Worm (Caenorhabditis elegans) whole organism, young adult: ENCODE measurements around the gene T28A8.6.

Experiments used
- C06A6.2 ChIP-seq: fragments of 200-800 bp; sonication (Bioruptor generic); conservative IDR thresholded peaks from 2 replicates; pipeline ENCODE4 v1.3.6; 2022; ENCODE audit warnings: missing genetic modification characterization, missing compliant biosample characterization
- F37B4.10 ChIP-seq: fragments of 200-800 bp; sonication (Bioruptor generic); IDR thresholded peaks from 2 replicates; pipeline ENCODE4 v1.3.6; 2022; ENCODE audit warnings: missing genetic modification characterization, missing compliant biosample characterization
- F55B11.4 ChIP-seq: sonication (generic microtip); optimal IDR thresholded peaks from 2 replicates; lab custom pipeline; 2016; ENCODE audit warnings: missing compliant biosample characterization, missing genetic modification characterization, borderline replicate concordance; ENCODE audit not compliant: insufficient read depth
- K12H6.12 ChIP-seq: fragments of 200-800 bp; sonication (Bioruptor generic); optimal IDR thresholded peaks from 2 replicates; lab custom pipeline; 2018; ENCODE audit warnings: mild to moderate bottlenecking, missing genetic modification characterization, missing compliant biosample characterization
- Y53G8AR.9 ChIP-seq: fragments of 200-800 bp; sonication (Bioruptor generic); conservative IDR thresholded peaks from 2 replicates; pipeline ENCODE4 v1.3.6; 2022; ENCODE audit warnings: missing genetic modification reagents, missing genetic modification characterization, missing compliant biosample characterization
- ZK185.1 ChIP-seq: sonication (generic microtip); optimal IDR thresholded peaks from 2 replicates; lab custom pipeline; 2016; ENCODE audit warnings: mild to moderate bottlenecking, missing genetic modification characterization, missing compliant biosample characterization; ENCODE audit not compliant: poor library complexity, severe bottlenecking
- akir-1 ChIP-seq: fragments of 200-800 bp; sonication (Bioruptor generic); optimal IDR thresholded peaks from 2 replicates; lab custom pipeline; 2018; ENCODE audit warnings: mild to moderate bottlenecking, missing genetic modification characterization, moderate library complexity, missing compliant biosample characterization
- attf-6 ChIP-seq: fragments of 200-800 bp; sonication (Bioruptor generic); IDR thresholded peaks from 2 replicates; pipeline ENCODE4 v1.3.6; 2022; ENCODE audit warnings: missing genetic modification reagents, missing genetic modification characterization, missing compliant biosample characterization
- cebp-1 ChIP-seq, 2 experiments: fragments of 200-800 bp in 1 of 2; sonication (Bioruptor generic) in 1 of 2; sonication (generic microtip) in 1 of 2; IDR thresholded peaks in 1 of 2; optimal IDR thresholded peaks in 1 of 2; 2 replicates each; pipeline versions ENCODE4 v1.3.6 to Lab custom; 2017 to 2022; ENCODE audit warnings: missing compliant biosample characterization in 2 of 2, missing genetic modification characterization in 2 of 2, mild to moderate bottlenecking in 1 of 2, missing genetic modification reagents in 1 of 2, moderate library complexity in 1 of 2
- ceh-79 ChIP-seq: sonication (generic microtip); optimal IDR thresholded peaks from 2 replicates; lab custom pipeline; 2017; ENCODE audit warnings: mild to moderate bottlenecking, missing genetic modification characterization, missing compliant biosample characterization
- ceh-91 ChIP-seq: fragments of 200-800 bp; sonication (Bioruptor generic); IDR thresholded peaks from 2 replicates; pipeline ENCODE4 v1.3.6; 2022; ENCODE audit warnings: missing genetic modification reagents, missing genetic modification characterization, missing compliant biosample characterization
- chd-7 ChIP-seq: sonication (generic microtip); optimal IDR thresholded peaks from 2 replicates; lab custom pipeline; 2016; ENCODE audit warnings: mild to moderate bottlenecking, missing genetic modification characterization, moderate library complexity, missing compliant biosample characterization
- die-1 ChIP-seq: sonication (generic microtip); optimal IDR thresholded peaks from 2 replicates; lab custom pipeline; 2016; ENCODE audit warnings: missing genotype, mild to moderate bottlenecking, missing genetic modification characterization, missing compliant biosample characterization
- dox-1 ChIP-seq: fragments of 200-800 bp; sonication (Bioruptor generic); IDR thresholded peaks from 2 replicates; pipeline ENCODE4 v1.3.6; 2022; ENCODE audit warnings: missing genetic modification reagents, missing genetic modification characterization, missing compliant biosample characterization
- ekl-4 ChIP-seq: fragments of 200-800 bp; sonication (Bioruptor generic); IDR thresholded peaks from 2 replicates; pipeline ENCODE4 v1.3.6; 2022; ENCODE audit warnings: missing genetic modification reagents, missing genetic modification characterization, missing compliant biosample characterization
- gei-17 ChIP-seq: fragments of 200-800 bp; sonication (Bioruptor generic); optimal IDR thresholded peaks from 2 replicates; lab custom pipeline; 2018; ENCODE audit warnings: mild to moderate bottlenecking, missing genetic modification characterization, missing compliant biosample characterization
- him-1 ChIP-seq: sonication (generic microtip); optimal IDR thresholded peaks from 2 replicates; lab custom pipeline; 2016; ENCODE audit warnings: missing genotype, missing genetic modification reagents, missing genetic modification characterization, missing compliant biosample characterization
- hmg-1.2 ChIP-seq: fragments of 200-800 bp; sonication (Bioruptor generic); IDR thresholded peaks from 2 replicates; pipeline ENCODE4 v1.3.6; 2022; ENCODE audit warnings: missing genetic modification reagents, missing genetic modification characterization, missing compliant biosample characterization
- hsf-1 ChIP-seq: fragments of 200-800 bp; sonication (Bioruptor generic); IDR thresholded peaks from 2 replicates; pipeline ENCODE4 v1.3.6; 2022; ENCODE audit warnings: missing genetic modification reagents, missing genetic modification characterization, missing compliant biosample characterization
- let-526 ChIP-seq: fragments of 200-800 bp; sonication (Bioruptor generic); IDR thresholded peaks from 2 replicates; pipeline ENCODE4 v1.3.6; 2022; ENCODE audit warnings: missing genetic modification reagents, missing genetic modification characterization, missing compliant biosample characterization
- let-607 ChIP-seq, 2 experiments: fragments of 200-800 bp in 1 of 2; sonication (Bioruptor generic) in 1 of 2; sonication (generic microtip) in 1 of 2; optimal IDR thresholded peaks; 2 replicates each; lab custom pipeline; 2016 to 2018; ENCODE audit warnings: mild to moderate bottlenecking in 2 of 2, missing compliant biosample characterization in 2 of 2, missing genetic modification characterization in 2 of 2, moderate library complexity in 2 of 2, missing genotype in 1 of 2
- lin-35 ChIP-seq, 3 experiments: fragments of 150-350 bp in 2 of 3; sonication (generic microtip) in 1 of 3; optimal IDR thresholded peaks; 2 replicates each; lab custom pipeline; 2014 to 2018; ENCODE audit warnings: missing biosample characterization in 3 of 3, missing genetic modification characterization in 3 of 3, missing genetic modification reagents in 3 of 3
- lir-1 ChIP-seq: fragments of 200-800 bp; sonication (Bioruptor generic); conservative IDR thresholded peaks from 2 replicates; pipeline ENCODE4 v1.3.6; 2022; ENCODE audit warnings: missing genetic modification reagents, missing genetic modification characterization, missing compliant biosample characterization
- madf-6 ChIP-seq: fragments of 200-800 bp; sonication (Bioruptor generic); IDR thresholded peaks from 2 replicates; pipeline ENCODE4 v1.3.6; 2022; ENCODE audit warnings: missing genetic modification reagents, missing genetic modification characterization, missing compliant biosample characterization
- mcd-1 ChIP-seq: fragments of 200-800 bp; sonication (Bioruptor generic); IDR thresholded peaks from 2 replicates; pipeline ENCODE4 v1.3.6; 2022; ENCODE audit warnings: missing genetic modification reagents, missing genetic modification characterization, missing compliant biosample characterization
- nhr-27 ChIP-seq: fragments of 200-800 bp; sonication (Bioruptor generic); optimal IDR thresholded peaks from 2 replicates; lab custom pipeline; 2018; ENCODE audit warnings: mild to moderate bottlenecking, missing genetic modification characterization, moderate library complexity, missing compliant biosample characterization
- nhr-80 ChIP-seq: sonication (generic microtip); optimal IDR thresholded peaks from 2 replicates; lab custom pipeline; 2016; ENCODE audit warnings: missing genetic modification characterization, missing compliant biosample characterization
- pbrm-1 ChIP-seq: fragments of 200-800 bp; sonication (Bioruptor generic); IDR thresholded peaks from 2 replicates; pipeline ENCODE4 v1.3.6; 2022; ENCODE audit warnings: missing genetic modification reagents, missing genetic modification characterization, missing compliant biosample characterization
- somi-1 ChIP-seq: fragments of 200-800 bp; sonication (Bioruptor generic); optimal IDR thresholded peaks from 2 replicates; lab custom pipeline; 2018; ENCODE audit warnings: mild to moderate bottlenecking, missing genetic modification characterization, missing compliant biosample characterization
- xnd-1 ChIP-seq: sonication (generic microtip); optimal IDR thresholded peaks from 2 replicates; lab custom pipeline; 2016; ENCODE audit warnings: missing genotype, missing genetic modification reagents, missing genetic modification characterization, missing compliant biosample characterization
- zim-3 ChIP-seq: sonication (generic microtip); optimal IDR thresholded peaks from 2 replicates; lab custom pipeline; 2017; ENCODE audit warnings: mild to moderate bottlenecking, missing genetic modification characterization, moderate library complexity, missing compliant biosample characterization
- ztf-18 ChIP-seq: sonication (generic microtip); optimal IDR thresholded peaks from 2 replicates; lab custom pipeline; 2016; ENCODE audit warnings: missing genotype, mild to moderate bottlenecking, missing genetic modification characterization, missing compliant biosample characterization
- ztf-22 ChIP-seq: fragments of 200-800 bp; sonication (Bioruptor generic); optimal IDR thresholded peaks from 2 replicates; lab custom pipeline; 2018; ENCODE audit warnings: mild to moderate bottlenecking, missing genetic modification characterization, moderate library complexity, missing compliant biosample characterization
- ztf-28 ChIP-seq: fragments of 200-800 bp; sonication (Bioruptor generic); IDR thresholded peaks from 2 replicates; pipeline ENCODE4 v1.3.6; 2022; ENCODE audit warnings: missing genetic modification reagents, missing genetic modification characterization, missing compliant biosample characterization
- ztf-6 ChIP-seq: fragments of 200-800 bp; sonication (Bioruptor generic); IDR thresholded peaks from 2 replicates; pipeline ENCODE4 v1.3.6; 2022; ENCODE audit warnings: missing genetic modification reagents, missing genetic modification characterization, missing compliant biosample characterization

Gene T28A8.6

DNA sequence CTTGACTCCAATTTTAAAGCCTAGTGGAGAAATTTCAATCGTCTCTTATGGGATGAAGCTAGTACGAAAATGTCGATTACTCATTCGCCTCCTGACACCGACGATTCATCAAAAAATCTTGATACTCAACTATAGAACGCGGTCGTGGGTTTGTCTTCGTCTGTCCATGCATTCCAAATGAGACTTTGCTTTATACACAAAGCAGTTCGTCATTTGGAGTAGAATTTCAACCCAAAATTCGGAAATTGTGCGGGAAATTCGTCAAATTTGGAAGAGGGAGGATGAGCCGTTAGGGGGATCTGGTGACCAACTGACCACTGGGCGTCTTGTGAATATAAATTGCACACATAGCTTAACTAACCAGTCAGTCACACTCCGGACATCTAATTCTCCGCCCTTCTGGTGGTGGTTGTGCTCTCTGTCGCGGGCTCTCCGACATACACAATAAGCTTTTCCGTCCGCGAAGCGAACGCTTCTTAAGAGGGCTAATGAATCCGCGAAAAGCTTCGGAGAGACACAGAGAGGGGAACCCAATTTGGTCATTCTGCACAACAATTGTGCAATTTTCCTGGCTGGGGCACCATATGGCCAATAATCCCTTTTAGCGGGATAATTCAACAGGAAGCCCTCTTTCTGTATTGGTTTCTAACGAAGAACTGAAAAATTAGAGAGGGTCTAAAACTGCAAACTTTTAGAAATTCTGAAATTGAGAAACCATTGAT lies 26.3 kb downstream of the T28A8.6 start:
- no peak for TF ChIP-seq lir-1 (GFP tag; lab: Robert Waterston, UW)
- TF ChIP-seq ztf-18 (tag; lab: Kevin White, UChicago), result no peak

DNA sequence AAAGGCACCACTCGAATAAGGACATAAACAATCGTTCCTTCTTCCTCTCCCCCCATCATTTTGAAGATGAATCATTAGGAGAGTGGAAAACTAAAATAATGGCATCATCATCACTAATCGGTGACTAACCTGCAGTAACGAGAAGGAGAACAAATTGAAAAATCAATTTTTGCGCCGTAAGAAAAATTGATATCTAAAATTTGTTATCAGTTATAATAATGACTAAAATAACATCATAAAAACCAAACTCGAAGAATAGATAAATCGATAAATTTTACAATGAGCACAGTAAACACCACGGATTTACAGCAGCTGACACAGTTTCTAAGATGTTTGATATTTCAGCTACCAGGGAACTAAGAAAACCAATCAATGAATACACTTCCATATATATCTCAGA lies 27.2 kb downstream of the T28A8.6 start:
- TF ChIP-seq nhr-80 (tag; lab: Kevin White, UChicago) (peak; percentile 36), pbrm-1 (GFP tag; lab: Robert Waterston, UW) (no peak), him-1 (no peak), ztf-28 (no peak)
- TF ChIP-seq, all 124 proteins: peak for 1

ce11 chrIII:13526702-13527101 lies 27.7 kb downstream of the T28A8.6 start:
- TF ChIP-seq ztf-18 (tag; lab: Kevin White, UChicago) (no peak), ekl-4 (GFP tag; lab: Robert Waterston, UW) (0 out of 2 replicates have a peak, but pooled peaks have one; percentile 13)

- no peak for TF ChIP-seq ZK185.1
- no peak for TF ChIP-seq zim-3 (tag; lab: Kevin White, UChicago)
- TF ChIP-seq cebp-1 (GFP tag; IDR thresholded peaks at IDR 0.05; lab: Robert Waterston, UW), result no peak
- TF ChIP-seq cebp-1 (tag; optimal IDR thresholded peaks at IDR 0.05; lab: Kevin White, UChicago), result peak; percentile 13
- TF ChIP-seq nhr-27 (tag; lab: Kevin White, UChicago), result no peak
- no peak for TF ChIP-seq somi-1 (GFP tag; lab: Kevin White, UChicago)
- peak; percentile 32 for TF ChIP-seq chd-7
- TF ChIP-seq C06A6.2 (GFP tag; lab: Robert Waterston, UW), result no peak
- TF ChIP-seq Y53G8AR.9, result 0 out of 2 replicates have a peak, but pooled peaks have one; percentile 48
- no peak for TF ChIP-seq K12H6.12 (tag; lab: Kevin White, UChicago)
- TF ChIP-seq ztf-22 (GFP tag; lab: Kevin White, UChicago), result no peak
- peak; percentile 30; the same call in 1 of the 2 replicates for TF ChIP-seq hmg-1.2 (GFP tag; lab: Robert Waterston, UW)
- TF ChIP-seq let-607 (tag; optimal IDR thresholded peaks at IDR 0.05; lab: Kevin White, UChicago), result no peak
- TF ChIP-seq F37B4.10 (GFP tag; lab: Robert Waterston, UW), result 0 out of 2 replicates have a peak, but pooled peaks have one; percentile 20
- TF ChIP-seq ceh-79 (tag; lab: Kevin White, UChicago), result no peak
- TF ChIP-seq ztf-6, result no peak
- TF ChIP-seq F55B11.4 (tag; lab: Kevin White, UChicago), result no peak
- no peak for TF ChIP-seq lin-35 (GFP tag; optimal IDR thresholded peaks at IDR 0.05; lab: Kevin White, UChicago)
- TF ChIP-seq xnd-1 (tag; lab: Kevin White, UChicago), result no peak
- 0 out of 2 replicates have a peak, but pooled peaks have one; percentile 28 for TF ChIP-seq attf-6 (GFP tag; lab: Robert Waterston, UW)
- no peak for TF ChIP-seq ceh-91
- no peak for TF ChIP-seq die-1 (tag; lab: Kevin White, UChicago)
- no peak for TF ChIP-seq gei-17 (GFP tag; lab: Kevin White, UChicago)
- peak; percentile 74 for TF ChIP-seq nhr-80 (tag; lab: Kevin White, UChicago)
- TF ChIP-seq madf-6, result 0 out of 2 replicates have a peak, but pooled peaks have one; percentile 27
- peak; percentile 49 for TF ChIP-seq mcd-1
- TF ChIP-seq akir-1 (GFP tag; lab: Kevin White, UChicago), result no peak
- TF ChIP-seq ekl-4 (GFP tag; lab: Robert Waterston, UW), result no peak
- peak; percentile 58 for TF ChIP-seq dox-1 (GFP tag; lab: Robert Waterston, UW)
- no peak for TF ChIP-seq let-526
- no peak for TF ChIP-seq hsf-1 (GFP tag; lab: Robert Waterston, UW)
Observed at ce11 chrIII:13527424-13528097, 28.6 kb downstream of the T28A8.6 start, which contains the start of gene lron-13. Gene lron-13, plus strand, starts transcription at chrIII:13527438.
